Worm (Caenorhabditis elegans): ENCODE data around the gene C16C8.14.

DNA sequence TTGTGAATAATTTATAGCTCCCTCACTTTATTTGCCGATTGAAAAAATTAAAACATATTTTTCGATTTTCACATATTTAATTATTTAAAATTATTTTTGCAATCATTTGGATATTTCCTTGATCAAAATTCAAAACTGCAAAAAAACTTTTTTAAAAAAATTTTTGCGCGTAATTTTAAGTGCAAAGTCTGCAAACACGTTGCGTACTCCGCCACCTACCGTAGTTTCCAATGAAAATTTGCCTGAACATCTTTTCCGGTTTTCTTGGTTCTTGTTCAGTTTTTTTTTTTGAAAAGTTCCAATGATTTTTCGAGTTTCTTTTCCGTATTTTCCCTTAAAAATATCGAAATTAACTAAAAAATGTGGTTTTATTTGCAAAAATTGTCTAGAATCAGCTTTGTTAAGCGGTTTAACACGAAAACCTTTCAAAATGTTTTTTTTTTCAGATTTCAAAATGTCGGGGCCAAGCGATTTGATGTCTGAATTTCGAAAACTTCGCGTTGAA, 786 bp upstream of the C16C8.14 start, which contains the start of gene C16C8.25:
- TF ChIP-seq ama-1 (optimal IDR thresholded peaks at IDR 0.05) (no peak), fos-1 (tag; optimal IDR thresholded peaks at IDR 0.05) (no peak)

Data from whole organism, L3 larva.